Worm (Caenorhabditis elegans) whole organism, L3 larva: ENCODE measurements around the gene fbxc-49.

ENCODE experiments used
- ama-1 ChIP-seq: fragments of 150-350 bp; optimal IDR thresholded peaks from 2 replicates; lab custom pipeline; 2018
- ceh-16 ChIP-seq: sonication (generic microtip); optimal IDR thresholded peaks from 2 replicates; lab custom pipeline; 2017; ENCODE audit warnings: missing biosample characterization, missing genetic modification characterization
- elt-1 ChIP-seq: fragments of 150-350 bp; optimal IDR thresholded peaks from 2 replicates; lab custom pipeline; 2014; ENCODE audit warnings: missing biosample characterization, missing genetic modification characterization
- elt-3 ChIP-seq, 3 experiments: fragments of 150-350 bp in 1 of 3; sonication (generic microtip) in 2 of 3; optimal IDR thresholded peaks; 2 replicates in 2 of 3; 4 replicates in 1 of 3; lab custom pipeline; 2014 to 2017; ENCODE audit warnings: missing biosample characterization in 3 of 3, missing genetic modification characterization in 3 of 3
- mdl-1 ChIP-seq: fragments of 150-350 bp; optimal IDR thresholded peaks from 2 replicates; lab custom pipeline; 2014; ENCODE audit warnings: missing biosample characterization, missing genetic modification characterization
- nhr-23 ChIP-seq: fragments of 150-350 bp; optimal IDR thresholded peaks from 2 replicates; lab custom pipeline; 2014; ENCODE audit warnings: missing biosample characterization, missing genetic modification reagents, missing genetic modification characterization
- nhr-67 ChIP-seq: fragments of 150-350 bp; optimal IDR thresholded peaks from 2 replicates; lab custom pipeline; 2014; ENCODE audit warnings: missing biosample characterization, missing genetic modification characterization
- nhr-77 ChIP-seq: fragments of 150-350 bp; optimal IDR thresholded peaks from 2 replicates; lab custom pipeline; 2014; ENCODE audit warnings: missing biosample characterization, missing genetic modification characterization
- sea-2 ChIP-seq: fragments of 150-350 bp; sonication (generic microtip); optimal IDR thresholded peaks from 4 replicates; lab custom pipeline; 2014; ENCODE audit warnings: missing biosample characterization, missing genetic modification reagents, missing genetic modification characterization
- skn-1 ChIP-seq: fragments of 150-350 bp; optimal IDR thresholded peaks from 2 replicates; lab custom pipeline; 2014; ENCODE audit warnings: missing biosample characterization, missing genetic modification characterization
- snpc-4 ChIP-seq: fragments of 150-350 bp; optimal IDR thresholded peaks from 2 replicates; lab custom pipeline; 2014; ENCODE audit warnings: missing biosample characterization, missing genetic modification characterization
- tbx-2 ChIP-seq: sonication (generic microtip); optimal IDR thresholded peaks from 2 replicates; lab custom pipeline; 2016; ENCODE audit warnings: mild to moderate bottlenecking, missing genetic modification characterization, missing compliant biosample characterization
- unc-39 ChIP-seq: sonication (generic microtip); optimal IDR thresholded peaks from 4 replicates; lab custom pipeline; 2017; ENCODE audit warnings: missing biosample characterization, missing genetic modification characterization
- ztf-4 ChIP-seq: fragments of 150-350 bp; optimal IDR thresholded peaks from 2 replicates; lab custom pipeline; 2014; ENCODE audit warnings: missing biosample characterization, missing genetic modification characterization

DNA sequence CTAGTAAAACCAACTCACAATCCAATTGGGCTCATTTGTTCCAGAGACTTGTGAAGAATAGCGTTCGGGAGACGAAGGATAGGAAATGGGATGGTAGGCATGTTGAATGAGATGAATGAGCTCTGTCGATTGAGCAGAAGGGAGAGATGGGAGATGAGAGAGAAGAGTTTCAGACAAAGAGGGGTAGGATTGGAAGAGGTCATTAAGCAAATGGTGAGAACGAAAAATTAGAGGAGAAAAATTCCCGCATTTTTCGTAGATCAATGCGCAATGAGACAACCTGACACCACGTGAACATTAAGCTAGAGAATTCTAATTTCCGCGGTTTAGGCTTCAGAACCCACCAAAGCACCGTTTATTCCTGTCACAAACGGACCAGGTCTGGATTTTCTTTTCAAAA, 19.9 kb upstream of the fbxc-49 start, which contains the start of gene F07E5.13:
- TF ChIP-seq unc-39 (tag; lab: Kevin White, UChicago) (no peak), elt-3 (tag; optimal IDR thresholded peaks at IDR 0.05; lab: Kevin White, UChicago) (no peak), ceh-16 (tag; lab: Kevin White, UChicago) (no peak), ama-1 (lab: Kevin White, UChicago) (no peak), nhr-77 (tag; lab: Kevin White, UChicago) (no peak), sea-2 (no peak), tbx-2 (tag; lab: Kevin White, UChicago) (no peak), ztf-4 (tag; lab: Kevin White, UChicago) (no peak), nhr-23 (tag; lab: Kevin White, UChicago) (no peak), snpc-4 (tag; lab: Kevin White, UChicago) (no peak), skn-1 (tag; lab: Kevin White, UChicago) (no peak), mdl-1 (tag; lab: Kevin White, UChicago) (no peak), nhr-67 (tag; lab: Kevin White, UChicago) (no peak), elt-1 (tag; lab: Kevin White, UChicago) (no peak)
